Worm (Caenorhabditis elegans) whole organism, midembryonic: ENCODE measurements around the gene rpl-39.

Experiments used
- T22C8.4 ChIP-seq: fragments of 200-800 bp; sonication (Bioruptor generic); IDR thresholded peaks from 2 replicates; pipeline ENCODE4 v1.3.6; 2022; ENCODE audit warnings: missing genetic modification characterization, missing compliant biosample characterization
- cog-1 ChIP-seq: sonication (generic microtip); optimal IDR thresholded peaks from 2 replicates; lab custom pipeline; 2016; ENCODE audit warnings: missing genetic modification characterization, missing compliant biosample characterization
- med-1 ChIP-seq: sonication (generic microtip); optimal IDR thresholded peaks from 2 replicates; lab custom pipeline; 2017; ENCODE audit warnings: missing genetic modification characterization, mild to moderate bottlenecking, missing compliant biosample characterization, antibody characterized with exemption, missing genetic modification reagents; ENCODE audit not compliant: insufficient read depth

DNA sequence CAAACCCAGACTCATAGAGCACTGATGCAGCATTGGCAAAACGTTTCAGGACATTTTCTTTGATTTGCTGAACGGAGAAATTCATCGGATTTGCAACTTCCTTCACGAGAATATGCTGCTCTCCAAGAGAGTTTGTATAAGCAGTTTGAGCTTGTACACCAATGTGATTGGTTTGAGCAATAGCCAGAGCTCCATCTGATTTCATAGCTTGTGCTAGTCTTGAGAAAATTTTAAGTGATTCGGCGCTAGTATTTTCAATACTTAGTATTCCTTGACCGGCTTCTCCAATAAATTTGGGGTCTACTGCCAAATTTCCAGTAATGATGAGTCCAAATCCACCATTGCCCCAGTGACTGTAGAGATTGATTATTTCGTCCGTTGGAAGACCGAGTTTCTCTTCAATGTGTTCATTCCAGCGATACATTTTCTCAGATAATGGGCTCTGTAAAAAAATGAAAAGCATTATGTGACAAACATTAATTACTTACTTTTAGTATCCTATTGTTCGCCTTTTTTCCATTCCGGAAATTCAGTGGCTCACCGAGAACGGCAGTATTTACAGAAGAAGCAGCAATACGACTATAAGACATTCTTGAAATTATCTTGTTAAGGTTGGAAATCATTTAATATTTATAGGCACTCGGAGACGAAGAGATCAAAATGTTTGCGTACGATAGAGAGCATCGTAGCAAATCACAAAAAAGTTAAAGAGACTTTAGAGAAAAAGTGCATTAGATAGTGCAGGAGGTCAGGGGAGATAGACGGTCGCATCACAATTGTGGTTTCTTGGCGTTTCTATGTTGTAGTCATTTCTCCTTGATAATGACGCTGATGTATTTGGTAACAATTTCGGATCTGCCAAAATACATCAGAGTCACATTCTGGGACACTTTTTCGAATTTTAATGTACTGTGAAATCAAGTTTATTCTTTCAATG is 33.7 kb upstream of the rpl-39 start, which contains the start of gene ZK742.3:
- TF ChIP-seq T22C8.4 (GFP tag; lab: Robert Waterston, UW), result no peak
- TF ChIP-seq cog-1, result no peak
- TF ChIP-seq med-1 (GFP tag; lab: Kevin White, UChicago), result no peak
